Worm (Caenorhabditis elegans): Measurements from ENCODE around the gene sao-1.

DNA sequence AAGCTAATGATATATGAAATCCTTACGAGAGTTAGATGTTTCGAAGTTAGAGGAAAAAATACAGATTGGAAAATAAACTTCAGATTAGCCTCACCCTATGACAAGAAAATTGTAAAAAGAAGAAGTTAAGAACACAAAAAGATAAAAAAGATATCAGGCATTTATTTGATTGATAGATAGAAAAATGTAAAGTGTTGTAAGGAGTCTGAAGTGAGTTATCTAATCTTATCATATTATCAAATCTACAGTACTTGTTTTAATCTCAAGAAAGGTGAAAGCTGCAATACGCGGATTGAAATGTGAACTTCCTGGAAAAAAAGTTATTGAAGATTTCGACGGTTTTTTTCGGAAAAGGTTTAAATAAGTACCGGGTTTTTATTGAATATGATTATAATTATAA is 28.3 kb upstream of the sao-1 start:
- TF ChIP-seq him-1 (tag; optimal IDR thresholded peaks at IDR 0.05) (no peak), dao-5 (tag; optimal IDR thresholded peaks at IDR 0.05) (no peak)
